Worm (Caenorhabditis elegans) whole organism, young adult: Measurements from ENCODE around the gene cutl-19.

Experiments used
- Y53G8AR.9 ChIP-seq: fragments of 200-800 bp; sonication (Bioruptor generic); conservative IDR thresholded peaks from 2 replicates; pipeline ENCODE4 v1.3.6; 2022; ENCODE audit warnings: missing genetic modification reagents, missing genetic modification characterization, missing compliant biosample characterization
- ama-1 ChIP-seq, 3 experiments: fragments of 150-350 bp in 1 of 3; sonication (generic microtip) in 2 of 3; optimal IDR thresholded peaks; 2 replicates each; lab custom pipeline; 2014 to 2018; ENCODE audit warnings: missing biosample characterization in 2 of 3, missing genetic modification characterization in 2 of 3, missing genetic modification reagents in 2 of 3
- ceh-100 ChIP-seq: fragments of 200-800 bp; sonication (Bioruptor generic); IDR thresholded peaks from 2 replicates; pipeline ENCODE4 v1.3.6; 2022; ENCODE audit warnings: missing genetic modification reagents, missing genetic modification characterization, missing compliant biosample characterization
- madf-6 ChIP-seq: fragments of 200-800 bp; sonication (Bioruptor generic); IDR thresholded peaks from 2 replicates; pipeline ENCODE4 v1.3.6; 2022; ENCODE audit warnings: missing genetic modification reagents, missing genetic modification characterization, missing compliant biosample characterization
- repo-1 ChIP-seq: sonication (generic microtip); optimal IDR thresholded peaks from 2 replicates; lab custom pipeline; 2017; ENCODE audit warnings: mild to moderate bottlenecking, missing genetic modification characterization, missing compliant biosample characterization
- ztf-26 ChIP-seq: sonication (generic microtip); optimal IDR thresholded peaks from 2 replicates; lab custom pipeline; 2017; ENCODE audit warnings: missing genetic modification characterization, missing compliant biosample characterization

cutl-19 gene

ce11 chrIII:5169699-5170098 is 47.7 kb downstream of the cutl-19 start, which contains the start of gene ulp-1:
ulp-1 (minus strand) TSS chrIII:5169799.
- TF ChIP-seq ceh-100 (GFP tag; lab: Robert Waterston, UW) (peak; percentile 27; the same call in 1 of the 2 replicates), ama-1 (optimal IDR thresholded peaks at IDR 0.05; lab: Kevin White, UChicago) (no peak), ama-1 (GFP tag; optimal IDR thresholded peaks at IDR 0.05; lab: Kevin White, UChicago) (peak in 1 of 2 experiments; percentile 16), Y53G8AR.9 (GFP tag; lab: Robert Waterston, UW) (no peak), repo-1 (tag; lab: Kevin White, UChicago) (peak; percentile 22), madf-6 (GFP tag; lab: Robert Waterston, UW) (peak; percentile 32), ztf-26 (tag; lab: Kevin White, UChicago) (no peak)
